Worm (Caenorhabditis elegans): ENCODE results near the gene T24E12.1.
"Not testable (repeated sequence)": the region's sequence is repeated elsewhere in the genome, so short reads cannot be mapped to it uniquely, and the experiment has no call there.

T24E12.1 gene

ce11 chrII:3759010-3759409, 26.3 kb upstream of the T24E12.1 start, which contains the start of gene T24E12.12:
T24E12.12 (plus strand) TSS chrII:3759290.
- no peak for TF ChIP-seq lin-32 (GFP tag; optimal IDR thresholded peaks at IDR 0.05)
- TF ChIP-seq unc-120 (tag; optimal IDR thresholded peaks at IDR 0.05; ENCODE audit: poor library complexity, severe bottlenecking): no peak
- TF ChIP-seq cnd-1 (tag; optimal IDR thresholded peaks at IDR 0.05): no peak
- no peak for TF ChIP-seq ceh-43 (GFP tag; optimal IDR thresholded peaks at IDR 0.05)
- no peak for TF ChIP-seq unc-62 (GFP tag; optimal IDR thresholded peaks at IDR 0.05)
- no peak for TF ChIP-seq nhr-76 (tag; optimal IDR thresholded peaks at IDR 0.05)
- no peak for TF ChIP-seq lsy-2 (tag; optimal IDR thresholded peaks at IDR 0.05)
- TF ChIP-seq mab-5 (tag; optimal IDR thresholded peaks at IDR 0.05): no peak

- not testable (repeated sequence) for TF ChIP-seq ceh-83 (GFP tag; optimal IDR thresholded peaks at IDR 0.05); nhr-12 (tag; optimal IDR thresholded peaks at IDR 0.05); mab-5 (tag; optimal IDR thresholded peaks at IDR 0.05)
These were observed 23.8 kb upstream of the T24E12.1 start, which contains the start of gene T24E12.6 for ce11 chrII:3761599-3761998. T24E12.6 (minus strand) TSS chrII:3761699.

DNA sequence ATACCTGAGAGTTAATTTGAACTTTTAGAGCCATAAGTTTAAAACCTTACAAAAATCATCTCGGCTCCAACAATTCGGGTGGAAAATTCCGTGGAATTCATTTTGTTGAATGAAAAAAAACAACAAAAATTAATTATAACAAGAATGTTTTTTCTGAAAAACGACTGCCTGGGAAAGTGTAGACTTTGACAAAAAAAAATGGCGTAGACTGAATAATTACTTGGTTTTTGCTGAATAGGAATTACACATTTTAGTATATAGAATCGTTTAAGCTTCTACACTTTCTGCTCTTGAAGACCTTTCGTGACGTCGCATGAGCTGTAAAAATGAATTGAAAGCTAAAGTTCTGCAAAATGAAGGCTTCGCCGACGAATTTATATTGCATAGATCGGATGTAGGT, 20.9 kb upstream of the T24E12.1 start, which contains the start of gene srx-112:
Gene srx-112 (minus strand): TSS at position 101 of the 400 bp plus-strand sequence.
- TF ChIP-seq nhr-2 (tag; optimal IDR thresholded peaks at IDR 0.05) (no peak), nhr-237 (tag; optimal IDR thresholded peaks at IDR 0.05) (no peak), ham-2 (GFP tag; optimal IDR thresholded peaks at IDR 0.05) (no peak), lin-32 (GFP tag; optimal IDR thresholded peaks at IDR 0.05) (no peak), cnd-1 (tag; optimal IDR thresholded peaks at IDR 0.05) (no peak), unc-120 (tag; optimal IDR thresholded peaks at IDR 0.05; ENCODE audit: poor library complexity, severe bottlenecking) (no peak), blmp-1 (tag; optimal IDR thresholded peaks at IDR 0.05) (no peak), unc-62 (GFP tag; optimal IDR thresholded peaks at IDR 0.05) (no peak), ztf-11 (tag; optimal IDR thresholded peaks at IDR 0.05) (no peak), unc-39 (tag; optimal IDR thresholded peaks at IDR 0.05) (no peak)

DNA sequence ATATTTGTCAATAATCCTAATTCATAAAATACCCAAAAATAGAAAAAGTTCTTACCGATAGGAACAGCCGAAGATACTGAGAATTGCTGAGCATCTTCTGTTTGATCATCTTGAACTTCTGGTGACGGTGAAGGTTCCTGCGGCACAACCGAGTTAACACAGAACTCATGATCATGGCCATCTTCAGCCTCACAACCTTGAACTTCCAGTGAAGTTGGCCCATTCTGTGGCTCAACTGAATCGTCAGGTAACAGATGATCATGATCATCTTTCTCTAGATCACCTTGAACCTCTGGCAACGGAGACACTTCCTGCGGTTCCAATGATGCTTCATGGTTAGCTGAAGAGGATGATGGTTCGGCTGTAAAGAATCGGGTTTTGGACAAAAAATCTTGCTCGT, 13.7 kb upstream of the T24E12.1 start:
- no peak for TF ChIP-seq lin-32 (GFP tag; optimal IDR thresholded peaks at IDR 0.05)
- no peak for TF ChIP-seq ceh-43 (GFP tag; optimal IDR thresholded peaks at IDR 0.05)
- TF ChIP-seq unc-62 (GFP tag; optimal IDR thresholded peaks at IDR 0.05): no peak
- no peak for TF ChIP-seq ham-2 (GFP tag; optimal IDR thresholded peaks at IDR 0.05)
- TF ChIP-seq nhr-76 (tag; optimal IDR thresholded peaks at IDR 0.05): no peak
- no peak for TF ChIP-seq flh-1 (GFP tag; optimal IDR thresholded peaks at IDR 0.05)
- no peak for TF ChIP-seq drap-1 (GFP tag; optimal IDR thresholded peaks at IDR 0.05)
- no peak for TF ChIP-seq pha-4 (tag; optimal IDR thresholded peaks at IDR 0.05)
- no peak for TF ChIP-seq nhr-12 (tag; optimal IDR thresholded peaks at IDR 0.05)
- TF ChIP-seq mep-1 (tag; optimal IDR thresholded peaks at IDR 0.05): no peak
- no peak for TF ChIP-seq blmp-1 (tag; optimal IDR thresholded peaks at IDR 0.05)
- no peak for TF ChIP-seq lsy-2 (tag; optimal IDR thresholded peaks at IDR 0.05)
- TF ChIP-seq snpc-4 (tag; optimal IDR thresholded peaks at IDR 0.05): no peak
- TF ChIP-seq cnd-1 (tag; optimal IDR thresholded peaks at IDR 0.05): no peak
- no peak for TF ChIP-seq zip-8 (tag; optimal IDR thresholded peaks at IDR 0.05)

ce11 chrII:3773130-3773529, 12.2 kb upstream of the T24E12.1 start, which contains the start of gene T24E12.10:
T24E12.10 (minus strand) TSS chrII:3773230.
- TF ChIP-seq ces-1 (GFP tag; optimal IDR thresholded peaks at IDR 0.05): no peak
- TF ChIP-seq elt-1 (tag; optimal IDR thresholded peaks at IDR 0.05; ENCODE audit: borderline replicate concordance, insufficient read depth): no peak
- no peak for TF ChIP-seq unc-62 (GFP tag; optimal IDR thresholded peaks at IDR 0.05)
- TF ChIP-seq tbx-8 (GFP tag; optimal IDR thresholded peaks at IDR 0.05): no peak
- TF ChIP-seq mab-5 (tag; optimal IDR thresholded peaks at IDR 0.05): no peak
- no peak for TF ChIP-seq mls-2 (tag; optimal IDR thresholded peaks at IDR 0.05)
- TF ChIP-seq nhr-12 (tag; optimal IDR thresholded peaks at IDR 0.05): no peak
- TF ChIP-seq mep-1 (tag; optimal IDR thresholded peaks at IDR 0.05): no peak
- TF ChIP-seq nhr-28 (tag; optimal IDR thresholded peaks at IDR 0.05): no peak
- TF ChIP-seq flh-1 (GFP tag; optimal IDR thresholded peaks at IDR 0.05): no peak
- no peak for TF ChIP-seq sem-2 (GFP tag; optimal IDR thresholded peaks at IDR 0.05)
- no peak for TF ChIP-seq lin-32 (GFP tag; optimal IDR thresholded peaks at IDR 0.05)
- no peak for TF ChIP-seq lsy-2 (tag; optimal IDR thresholded peaks at IDR 0.05)
- no peak for TF ChIP-seq bed-3 (GFP tag; optimal IDR thresholded peaks at IDR 0.05)
- TF ChIP-seq pha-4 (tag; optimal IDR thresholded peaks at IDR 0.05): no peak
- no peak for TF ChIP-seq sptf-1 (tag; optimal IDR thresholded peaks at IDR 0.05)
- no peak for TF ChIP-seq nhr-76 (tag; optimal IDR thresholded peaks at IDR 0.05)
- TF ChIP-seq ceh-83 (GFP tag; optimal IDR thresholded peaks at IDR 0.05): no peak
- no peak for TF ChIP-seq ztf-11 (tag; optimal IDR thresholded peaks at IDR 0.05)
- no peak for TF ChIP-seq unc-39 (tag; optimal IDR thresholded peaks at IDR 0.05)
